Fruit fly (Drosophila melanogaster) Kc167 (cell line): ENCODE results near the gene vib.

ENCODE experiments used
- Myc ChIP-seq: fragments of >200 bp; optimal IDR thresholded peaks from 2 replicates; lab custom pipeline; 2017; ENCODE audit warnings: missing external identifiers
- Sin3A ChIP-seq: fragments of >200 bp; optimal IDR thresholded peaks from 2 replicates; lab custom pipeline; 2018; ENCODE audit warnings: missing external identifiers
- insv ChIP-seq: fragments of >200 bp; optimal IDR thresholded peaks from 3 replicates; lab custom pipeline; 2018; ENCODE audit warnings: missing external identifiers
- psq ChIP-seq: fragments of >200 bp; optimal IDR thresholded peaks from 2 replicates; lab custom pipeline; 2017; ENCODE audit warnings: missing external identifiers
- ttk ChIP-seq: sonication (Bioruptor generic); optimal IDR thresholded peaks from 2 replicates; lab custom pipeline; 2017; ENCODE audit warnings: missing external identifiers

DNA sequence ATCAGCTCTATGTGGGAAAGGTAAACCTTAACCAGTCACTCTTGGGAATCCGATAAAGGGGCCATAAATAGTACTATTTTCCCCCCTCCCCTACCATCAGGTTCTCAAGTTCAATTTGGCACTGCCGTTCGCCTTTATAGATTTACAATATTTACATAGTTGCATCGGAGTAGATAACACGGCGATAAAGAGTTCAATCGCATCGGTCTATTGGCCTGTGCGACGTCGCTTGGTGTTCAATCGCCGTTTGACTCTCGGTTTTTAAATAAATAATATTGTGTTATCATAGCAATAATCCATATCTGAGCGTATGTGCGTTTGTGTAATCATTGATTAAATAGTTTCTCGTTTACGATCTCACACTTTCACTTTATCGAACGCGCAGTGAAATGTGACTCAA lies 23.6 kb upstream of the vib start:
- no peak for TF ChIP-seq Sin3A (lab: Kevin White, UChicago)
- no peak for TF ChIP-seq insv (lab: Kevin White, UChicago)
- no peak for TF ChIP-seq psq (lab: Kevin White, UChicago)
- TF ChIP-seq ttk (lab: Kevin White, UChicago), result no peak
- no peak for TF ChIP-seq Myc (lab: Kevin White, UChicago)
